Worm (Caenorhabditis elegans) whole organism, L4 larva: ENCODE data around the gene irg-5.

Experiments
- aha-1 ChIP-seq: fragments of 150-350 bp; peaks from one replicate; lab custom pipeline; 2014; ENCODE audit warnings: missing biosample characterization, missing genetic modification characterization
- skn-1 ChIP-seq: fragments of 150-350 bp; optimal IDR thresholded peaks from 2 replicates; lab custom pipeline; 2014; ENCODE audit warnings: missing biosample characterization, missing genetic modification characterization

- TF ChIP-seq aha-1 (tag; lab: Kevin White, UChicago) (no peak), skn-1 (no peak)
These were observed 48.7 kb downstream of the irg-5 start, which contains the start of gene T01D3.1 for ce11 chrV:13689592-13689991.
